Fruit fly (Drosophila melanogaster): ENCODE results near the gene CG13358.

CG13358 gene

DNA sequence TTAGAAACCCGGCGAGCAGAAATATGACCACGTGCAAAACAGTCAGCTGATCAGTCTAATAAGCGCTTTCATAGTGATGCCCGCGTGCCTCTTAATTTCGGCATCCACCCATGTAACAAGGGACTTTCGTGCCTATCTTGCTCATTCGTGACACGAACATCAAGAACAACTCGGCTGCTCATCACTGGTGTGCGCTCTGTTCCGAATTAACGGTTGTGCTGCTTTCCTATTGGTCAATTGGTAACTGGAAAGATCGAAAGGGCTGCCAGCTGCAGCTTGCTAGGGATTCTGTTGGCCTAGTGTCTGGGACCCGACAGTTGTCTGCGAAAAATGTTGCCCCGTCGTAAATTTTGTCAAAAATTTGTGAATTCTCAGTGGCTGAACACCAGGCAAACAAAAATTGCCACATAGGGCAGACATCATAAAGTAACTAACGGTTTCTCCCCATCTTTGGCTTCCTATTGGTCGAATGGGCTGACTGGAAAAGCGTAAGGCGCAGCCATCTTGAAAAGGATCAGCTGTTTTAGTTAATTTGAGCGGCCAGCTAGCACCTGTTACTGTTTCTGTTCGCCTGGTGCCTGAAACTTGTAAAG is 8.2 kb downstream of the CG13358 start (continued):
- no peak for TF ChIP-seq BtbVII (GFP tag; optimal IDR thresholded peaks at IDR 0.05)
- TF ChIP-seq nerfin-1 (tag; optimal IDR thresholded peaks at IDR 0.05), result no peak
- no peak for TF ChIP-seq Lim3 (GFP tag; IDR thresholded peaks at IDR 0.05)
- peak; percentile 75 for TF ChIP-seq sd (tag; optimal IDR thresholded peaks at IDR 0.05)
- peak; percentile 100 for TF ChIP-seq Lhr (GFP tag; optimal IDR thresholded peaks at IDR 0.05)
- TF ChIP-seq dmrt11E (tag; optimal IDR thresholded peaks at IDR 0.05), result no peak
- no peak for TF ChIP-seq CG4730 (GFP tag; IDR thresholded peaks at IDR 0.05)
- TF ChIP-seq Ada2b (GFP tag; IDR thresholded peaks at IDR 0.05), result no peak
- no peak for TF ChIP-seq Bteb2 (GFP tag; optimal IDR thresholded peaks at IDR 0.05)

DNA sequence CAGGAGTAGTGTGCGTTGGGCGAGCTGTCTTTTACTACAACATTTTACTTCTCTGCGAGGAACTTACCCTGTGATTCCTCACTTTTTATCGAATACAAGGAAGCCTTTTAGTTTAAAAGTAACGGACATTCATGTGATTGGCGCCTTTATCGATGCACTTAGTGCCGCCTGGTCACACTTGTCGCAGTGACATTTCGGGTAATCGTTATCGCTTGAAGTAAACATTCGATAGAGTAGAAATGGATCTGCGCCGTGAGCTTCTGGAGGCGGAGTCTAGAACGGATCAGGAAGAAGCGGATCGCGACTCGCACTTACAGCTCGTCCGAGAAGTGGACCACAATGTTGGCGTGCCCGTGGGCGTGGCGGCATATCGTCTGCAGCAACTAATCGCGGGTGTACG is 11.8 kb downstream of the CG13358 start, which contains the start of gene CG16989:
Gene CG16989, plus strand, starts transcription at position 225 of the 400 bp plus-strand sequence.
- TF ChIP-seq CG6791 (GFP tag; IDR thresholded peaks at IDR 0.05; ENCODE audit: partially characterized antibody) (peak; percentile 63; the same call in 2 of the 3 replicates), Sin3A (optimal IDR thresholded peaks at IDR 0.05) (peak; percentile 26), unpg (GFP tag; optimal IDR thresholded peaks at IDR 0.05) (no peak), crol (GFP tag; IDR thresholded peaks at IDR 0.05) (no peak), trem (tag; optimal IDR thresholded peaks at IDR 0.05) (peak; percentile 52), BEAF-32 (GFP tag; optimal IDR thresholded peaks at IDR 0.05) (peak; percentile 59), CG10654 (GFP tag; optimal IDR thresholded peaks at IDR 0.05) (no peak), E2f1 (GFP tag; IDR thresholded peaks at IDR 0.05) (peak; percentile 92), Oli (tag; optimal IDR thresholded peaks at IDR 0.05) (no peak), mirr (GFP tag; optimal IDR thresholded peaks at IDR 0.05) (no peak), CG12391 (tag; optimal IDR thresholded peaks at IDR 0.05) (no peak), Six4 (GFP tag; optimal IDR thresholded peaks at IDR 0.05) (no peak), hkb (optimal IDR thresholded peaks at IDR 0.05) (no peak), hkb (GFP tag; IDR thresholded peaks at IDR 0.05) (no peak), caup (GFP tag; optimal IDR thresholded peaks at IDR 0.05; ENCODE audit: severe bottlenecking) (no peak), aop (GFP tag; IDR thresholded peaks at IDR 0.05) (no peak), CG9215 (GFP tag; IDR thresholded peaks at IDR 0.05) (no peak), sr (GFP tag; IDR thresholded peaks at IDR 0.05) (no peak), NFAT (GFP tag; IDR thresholded peaks at IDR 0.05) (no peak), CG1602 (GFP tag; optimal IDR thresholded peaks at IDR 0.05) (no peak), CG15696 (tag; optimal IDR thresholded peaks at IDR 0.05) (no peak), Atf3 (GFP tag; optimal IDR thresholded peaks at IDR 0.05) (no peak), Fer2 (tag; optimal IDR thresholded peaks at IDR 0.05) (no peak), dm (GFP tag; optimal IDR thresholded peaks at IDR 0.05) (no peak), schlank (tag; optimal IDR thresholded peaks at IDR 0.05) (no peak), HmgD (GFP tag; optimal IDR thresholded peaks at IDR 0.05) (no peak), CG10959 (GFP tag; IDR thresholded peaks at IDR 0.05) (no peak), gce (GFP tag; IDR thresholded peaks at IDR 0.05) (no peak), grn (GFP tag; optimal IDR thresholded peaks at IDR 0.05) (no peak), YL-1 (GFP tag; optimal IDR thresholded peaks at IDR 0.05) (peak; percentile 51), CG14014 (GFP tag; IDR thresholded peaks at IDR 0.05) (no peak), Nf-YC (tag; optimal IDR thresholded peaks at IDR 0.05) (peak; percentile 23), CG17361 (GFP tag; IDR thresholded peaks at IDR 0.05) (no peak), chm (GFP tag; IDR thresholded peaks at IDR 0.05) (no peak), ATbp (GFP tag; optimal IDR thresholded peaks at IDR 0.05) (no peak), CG32772 (GFP tag; IDR thresholded peaks at IDR 0.05) (no peak), Chrac-16 (GFP tag; optimal IDR thresholded peaks at IDR 0.05) (no peak), kni (GFP tag; optimal IDR thresholded peaks at IDR 0.05) (no peak), amos (GFP tag; IDR thresholded peaks at IDR 0.05; ENCODE audit: partially characterized antibody) (peak; percentile 45; the same call in 1 of the 2 replicates), CG7372 (GFP tag; IDR thresholded peaks at IDR 0.05) (no peak), stwl (tag; optimal IDR thresholded peaks at IDR 0.05) (peak; percentile 68), ase (GFP tag; IDR thresholded peaks at IDR 0.05) (no peak)

All from whole organism, embryonic.